Worm (Caenorhabditis elegans) whole organism, L4 larva: Measurements from ENCODE around the gene C32D5.12.

ENCODE experiments used
- F10B5.3 ChIP-seq: sonication (generic microtip); optimal IDR thresholded peaks from 2 replicates; lab custom pipeline; 2016; ENCODE audit warnings: mild to moderate bottlenecking, missing genetic modification characterization, missing compliant biosample characterization
- F26F4.8 ChIP-seq: fragments of 200-800 bp; sonication (Bioruptor generic); conservative IDR thresholded peaks from 2 replicates; pipeline ENCODE4 v1.3.6; 2022; ENCODE audit warnings: missing genetic modification characterization, missing compliant biosample characterization
- F37D6.2 ChIP-seq: sonication (generic microtip); optimal IDR thresholded peaks from 2 replicates; lab custom pipeline; 2016; ENCODE audit warnings: mild to moderate bottlenecking, missing genetic modification characterization, missing compliant biosample characterization
- T20F7.1 ChIP-seq: fragments of 200-800 bp; sonication (Bioruptor generic); optimal IDR thresholded peaks from 2 replicates; lab custom pipeline; 2018; ENCODE audit warnings: mild to moderate bottlenecking, missing genetic modification characterization, missing compliant biosample characterization
- Y48G9A.11 ChIP-seq: fragments of 200-800 bp; sonication (Bioruptor generic); IDR thresholded peaks from 2 replicates; pipeline ENCODE4 v1.3.6; 2022; ENCODE audit warnings: missing genetic modification reagents, missing genetic modification characterization, missing compliant biosample characterization
- Y5F2A.4 ChIP-seq: fragments of 200-800 bp; sonication (Bioruptor generic); optimal IDR thresholded peaks from 2 replicates; lab custom pipeline; 2018; ENCODE audit warnings: mild to moderate bottlenecking, missing genetic modification characterization, missing compliant biosample characterization
- ZK337.2 ChIP-seq: fragments of 200-800 bp; sonication (Bioruptor generic); IDR thresholded peaks from 2 replicates; pipeline ENCODE4 v1.3.6; 2022; ENCODE audit warnings: missing genetic modification reagents, missing genetic modification characterization, missing compliant biosample characterization
- ZK546.5 ChIP-seq, 2 experiments: sonication (generic microtip); optimal IDR thresholded peaks; 2 replicates each; lab custom pipeline; 2017; ENCODE audit warnings: missing biosample characterization in 2 of 2, missing genetic modification characterization in 2 of 2
- aha-1 ChIP-seq: fragments of 150-350 bp; peaks from one replicate; lab custom pipeline; 2014; ENCODE audit warnings: missing biosample characterization, missing genetic modification characterization
- attf-4 ChIP-seq: sonication (generic microtip); optimal IDR thresholded peaks from 3 replicates; lab custom pipeline; 2017; ENCODE audit warnings: missing biosample characterization, missing genetic modification characterization
- ceh-20 ChIP-seq: fragments of 200-800 bp; sonication (Bioruptor generic); IDR thresholded peaks from 2 replicates; pipeline ENCODE4 v1.3.6; 2022; ENCODE audit warnings: missing genetic modification reagents, missing genetic modification characterization, missing compliant biosample characterization
- ceh-32 ChIP-seq: sonication (generic microtip); optimal IDR thresholded peaks from 2 replicates; lab custom pipeline; 2016; ENCODE audit warnings: mild to moderate bottlenecking, missing genetic modification characterization, missing compliant biosample characterization; ENCODE audit not compliant: poor library complexity
- daf-16 ChIP-seq, 3 experiments: sonication (generic microtip); optimal IDR thresholded peaks; 2 replicates each; lab custom pipeline; 2016 to 2017; ENCODE audit warnings: missing genetic modification characterization in 3 of 3, missing genetic modification reagents in 3 of 3, mild to moderate bottlenecking in 2 of 3, missing compliant biosample characterization in 2 of 3, missing biosample characterization in 1 of 3, moderate library complexity in 1 of 3
- daf-19 ChIP-seq: fragments of 200-800 bp; sonication (Bioruptor generic); conservative IDR thresholded peaks from 2 replicates; pipeline ENCODE4 v1.3.6; 2022; ENCODE audit warnings: missing genetic modification characterization, missing compliant biosample characterization
- dmd-9 ChIP-seq: fragments of 200-800 bp; sonication (Bioruptor generic); IDR thresholded peaks from 2 replicates; pipeline ENCODE4 v1.3.6; 2022; ENCODE audit warnings: missing genetic modification reagents, missing genetic modification characterization, missing compliant biosample characterization
- dpl-1 ChIP-seq: fragments of 150-350 bp; optimal IDR thresholded peaks from 2 replicates; lab custom pipeline; 2014; ENCODE audit warnings: missing biosample characterization, missing genetic modification reagents, missing genetic modification characterization
- duxl-1 ChIP-seq: sonication (generic microtip); optimal IDR thresholded peaks from 2 replicates; lab custom pipeline; 2016; ENCODE audit warnings: mild to moderate bottlenecking, missing genetic modification characterization, moderate library complexity, missing compliant biosample characterization; ENCODE audit not compliant: poor library complexity
- dve-1 ChIP-seq: sonication (generic microtip); optimal IDR thresholded peaks from 2 replicates; lab custom pipeline; 2017; ENCODE audit warnings: antibody characterized with exemption, mild to moderate bottlenecking, missing genetic modification characterization, missing compliant biosample characterization; ENCODE audit not compliant: insufficient read depth
- egl-27 ChIP-seq: sonication (generic microtip); optimal IDR thresholded peaks from 3 replicates; lab custom pipeline; 2017; ENCODE audit warnings: missing biosample characterization, missing genetic modification reagents, missing genetic modification characterization
- fos-1 ChIP-seq: fragments of 150-350 bp; optimal IDR thresholded peaks from 2 replicates; lab custom pipeline; 2014; ENCODE audit warnings: missing biosample characterization, missing genetic modification characterization
- gei-8 ChIP-seq: fragments of 200-800 bp; sonication (Bioruptor generic); optimal IDR thresholded peaks from 2 replicates; lab custom pipeline; 2018; ENCODE audit warnings: mild to moderate bottlenecking, missing genetic modification characterization, missing compliant biosample characterization
- hlh-11 ChIP-seq: fragments of 200-800 bp; sonication (Bioruptor generic); optimal IDR thresholded peaks from 2 replicates; lab custom pipeline; 2018; ENCODE audit warnings: mild to moderate bottlenecking, missing genetic modification characterization, missing compliant biosample characterization
- hlh-30 ChIP-seq: sonication (generic microtip); optimal IDR thresholded peaks from 2 replicates; lab custom pipeline; 2017; ENCODE audit warnings: antibody characterized with exemption, mild to moderate bottlenecking, missing genetic modification characterization, missing compliant biosample characterization; ENCODE audit not compliant: insufficient read depth
- lin-1 ChIP-seq: fragments of 200-800 bp; sonication (Bioruptor generic); IDR thresholded peaks from 2 replicates; pipeline ENCODE4 v1.3.6; 2022; ENCODE audit warnings: missing genetic modification reagents, missing genetic modification characterization, missing compliant biosample characterization
- lin-38 ChIP-seq: fragments of 200-800 bp; sonication (Bioruptor generic); IDR thresholded peaks from 2 replicates; pipeline ENCODE4 v1.3.6; 2022; ENCODE audit warnings: missing genetic modification reagents, missing genetic modification characterization, missing compliant biosample characterization
- lin-39 ChIP-seq: fragments of 150-350 bp; optimal IDR thresholded peaks from 2 replicates; lab custom pipeline; 2014; ENCODE audit warnings: missing biosample characterization, missing genetic modification reagents, missing genetic modification characterization
- mep-1 ChIP-seq: fragments of 150-350 bp; sonication (generic microtip); optimal IDR thresholded peaks from 3 replicates; lab custom pipeline; 2014; ENCODE audit warnings: missing biosample characterization, missing genetic modification characterization
- mes-2 ChIP-seq: sonication (generic microtip); optimal IDR thresholded peaks from 2 replicates; lab custom pipeline; 2016; ENCODE audit warnings: missing genotype, mild to moderate bottlenecking, missing genetic modification characterization, missing compliant biosample characterization; ENCODE audit not compliant: poor library complexity, severe bottlenecking
- mxl-2 ChIP-seq: fragments of 200-800 bp; sonication (Bioruptor generic); conservative IDR thresholded peaks from 2 replicates; pipeline ENCODE4 v1.3.6; 2022; ENCODE audit warnings: missing genetic modification reagents, missing genetic modification characterization, missing compliant biosample characterization
- nhr-102 ChIP-seq: sonication (generic microtip); optimal IDR thresholded peaks from 2 replicates; lab custom pipeline; 2016; ENCODE audit warnings: mild to moderate bottlenecking, missing genetic modification characterization, moderate library complexity, missing compliant biosample characterization
- nhr-11 ChIP-seq: fragments of 150-350 bp; optimal IDR thresholded peaks from 2 replicates; lab custom pipeline; 2014; ENCODE audit warnings: missing biosample characterization, missing genetic modification characterization
- nhr-25 ChIP-seq: sonication (generic microtip); optimal IDR thresholded peaks from 2 replicates; lab custom pipeline; 2017; ENCODE audit warnings: missing genetic modification characterization, mild to moderate bottlenecking, missing compliant biosample characterization, antibody characterized with exemption, moderate library complexity, borderline replicate concordance; ENCODE audit not compliant: insufficient read depth
- nhr-41 ChIP-seq: fragments of 200-800 bp; sonication (Bioruptor generic); IDR thresholded peaks from 2 replicates; pipeline ENCODE4 v1.3.6; 2022; ENCODE audit warnings: missing genetic modification reagents, missing genetic modification characterization, missing compliant biosample characterization
- pha-4 ChIP-seq, 2 experiments: fragments of 150-350 bp in 1 of 2; fragments of 200-800 bp in 1 of 2; sonication (Bioruptor generic) in 1 of 2; IDR thresholded peaks in 1 of 2; optimal IDR thresholded peaks in 1 of 2; 2 replicates each; pipeline versions ENCODE4 v1.3.6 to Lab custom; 2014 to 2022; ENCODE audit warnings: missing genetic modification characterization in 2 of 2, missing genetic modification reagents in 2 of 2, missing biosample characterization in 1 of 2, missing compliant biosample characterization in 1 of 2
- php-3 ChIP-seq: fragments of 200-800 bp; sonication (Bioruptor generic); IDR thresholded peaks from 2 replicates; pipeline ENCODE4 v1.3.6; 2022; ENCODE audit warnings: missing genetic modification reagents, missing genetic modification characterization, missing compliant biosample characterization
- pqm-1 ChIP-seq: sonication (generic microtip); optimal IDR thresholded peaks from 2 replicates; lab custom pipeline; 2017; ENCODE audit warnings: missing biosample characterization, missing genetic modification characterization
- saeg-2 ChIP-seq: fragments of 200-800 bp; sonication (Bioruptor generic); IDR thresholded peaks from 2 replicates; pipeline ENCODE4 v1.3.6; 2022; ENCODE audit warnings: missing genetic modification reagents, missing genetic modification characterization, missing compliant biosample characterization
- sdz-12 ChIP-seq: fragments of 200-800 bp; sonication (Bioruptor generic); optimal IDR thresholded peaks from 2 replicates; lab custom pipeline; 2018; ENCODE audit warnings: mild to moderate bottlenecking, missing genetic modification characterization, missing compliant biosample characterization
- spr-1 ChIP-seq: sonication (generic microtip); optimal IDR thresholded peaks from 2 replicates; lab custom pipeline; 2016; ENCODE audit warnings: mild to moderate bottlenecking, missing genetic modification characterization, missing compliant biosample characterization
- spr-3 ChIP-seq: fragments of 200-800 bp; sonication (Bioruptor generic); optimal IDR thresholded peaks from 2 replicates; lab custom pipeline; 2018; ENCODE audit warnings: mild to moderate bottlenecking, missing genetic modification characterization, missing compliant biosample characterization
- tra-1 ChIP-seq: fragments of 200-800 bp; sonication (Bioruptor generic); IDR thresholded peaks from 2 replicates; pipeline ENCODE4 v1.3.6; 2022; ENCODE audit warnings: missing genetic modification reagents, missing genetic modification characterization, missing compliant biosample characterization
- unc-62 ChIP-seq, 3 experiments: fragments of 150-350 bp in 1 of 3; sonication (generic microtip); optimal IDR thresholded peaks in 2 of 3; peaks in 1 of 3; 1 replicate in 1 of 3; 2 replicates in 2 of 3; lab custom pipeline; 2014 to 2017; ENCODE audit warnings: missing biosample characterization in 3 of 3, missing genetic modification characterization in 3 of 3, missing genetic modification reagents in 3 of 3, missing genotype in 1 of 3
- zfp-3 ChIP-seq: fragments of 200-800 bp; sonication (Bioruptor generic); conservative IDR thresholded peaks from 2 replicates; pipeline ENCODE4 v1.3.6; 2022; ENCODE audit warnings: missing genetic modification reagents, missing genetic modification characterization, missing compliant biosample characterization
- zip-11 ChIP-seq: fragments of 200-800 bp; sonication (Bioruptor generic); IDR thresholded peaks from 2 replicates; pipeline ENCODE4 v1.3.6; 2022; ENCODE audit warnings: missing genetic modification characterization, missing compliant biosample characterization
- ztf-11 ChIP-seq: fragments of 150-350 bp; optimal IDR thresholded peaks from 2 replicates; lab custom pipeline; 2014; ENCODE audit warnings: missing biosample characterization, missing genetic modification characterization
- ztf-7 ChIP-seq: fragments of 150-350 bp; optimal IDR thresholded peaks from 2 replicates; lab custom pipeline; 2014; ENCODE audit warnings: missing biosample characterization, missing genetic modification characterization

Gene C32D5.12

DNA sequence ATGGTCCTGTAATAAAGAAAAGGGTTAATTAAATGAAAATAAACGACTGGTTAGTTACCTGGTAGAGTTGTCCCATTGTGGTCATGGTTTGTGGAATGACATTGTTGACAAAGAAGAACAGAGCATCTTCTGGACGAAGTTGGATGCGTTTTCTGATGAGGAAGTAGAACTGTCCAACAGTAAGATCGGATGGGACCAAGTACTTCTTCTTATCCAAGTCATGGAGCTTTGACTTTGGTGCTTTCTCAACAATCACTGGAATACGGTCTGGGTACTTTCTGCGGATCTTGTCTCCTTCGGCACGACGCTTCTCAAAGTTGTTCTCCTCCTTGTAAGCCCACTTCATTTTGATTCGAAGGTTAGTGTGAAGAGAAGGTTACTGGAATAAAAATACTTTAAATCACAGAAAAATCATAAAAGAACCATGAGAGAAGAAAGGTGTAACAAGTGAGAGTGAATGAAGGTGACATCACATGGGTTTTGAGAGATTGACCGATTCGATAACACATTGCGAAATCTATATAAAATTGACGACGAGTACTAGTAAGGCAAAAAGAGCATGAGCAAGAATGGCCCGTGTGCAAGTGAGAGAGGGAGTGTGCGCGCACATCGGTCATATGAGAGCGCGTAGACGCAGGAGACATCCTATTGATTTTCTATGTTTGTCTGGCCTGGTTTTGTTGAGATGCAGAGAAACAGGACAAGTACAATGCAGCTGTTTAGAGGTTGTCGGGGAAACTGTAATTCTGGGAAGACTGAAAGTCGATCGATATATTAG is 11.3 kb downstream of the C32D5.12 start, which contains the start of gene lgg-1 (continued):
- TF ChIP-seq lin-1 (GFP tag; lab: Robert Waterston, UW) (0 out of 2 replicates have a peak, but pooled peaks have one; percentile 8), ceh-32 (tag; lab: Kevin White, UChicago) (no peak), zfp-3 (GFP tag; lab: Robert Waterston, UW) (peak; percentile 89), mes-2 (peak; percentile 41), nhr-41 (no peak), ZK337.2 (GFP tag; lab: Robert Waterston, UW) (no peak), duxl-1 (peak; percentile 5), dve-1 (tag; lab: Kevin White, UChicago) (peak; percentile 45), aha-1 (tag; lab: Kevin White, UChicago) (peak; percentile 96), fos-1 (tag; lab: Kevin White, UChicago) (no peak), dmd-9 (GFP tag; lab: Robert Waterston, UW) (no peak), Y48G9A.11 (GFP tag; lab: Robert Waterston, UW) (no peak), nhr-102 (tag; lab: Kevin White, UChicago) (peak; percentile 12), gei-8 (GFP tag; lab: Kevin White, UChicago) (peak; percentile 34), nhr-25 (tag; lab: Kevin White, UChicago) (no peak), pqm-1 (tag; lab: Kevin White, UChicago) (no peak), saeg-2 (GFP tag; lab: Robert Waterston, UW) (0 out of 2 replicates have a peak, but pooled peaks have one; percentile 19), F10B5.3 (tag; lab: Kevin White, UChicago) (no peak), unc-62 (GFP tag; optimal IDR thresholded peaks at IDR 0.05 in 1 of 2; lab: Kevin White, UChicago) (peak in 1 of 2 experiments; percentile 51), unc-62 (tag; optimal IDR thresholded peaks at IDR 0.05; lab: Kevin White, UChicago) (no peak), ztf-11 (tag; lab: Kevin White, UChicago) (no peak), ztf-7 (tag; lab: Kevin White, UChicago) (no peak), attf-4 (no peak), hlh-30 (tag; lab: Kevin White, UChicago) (peak; percentile 84), mxl-2 (GFP tag; lab: Robert Waterston, UW) (no peak), spr-3 (GFP tag; lab: Kevin White, UChicago) (peak; percentile 17), lin-39 (tag; lab: Kevin White, UChicago) (no peak), lin-38 (GFP tag; lab: Robert Waterston, UW) (peak; percentile 39), sdz-12 (GFP tag; lab: Kevin White, UChicago) (peak; percentile 77), daf-16 (GFP tag; optimal IDR thresholded peaks at IDR 0.05; lab: Kevin White, UChicago) (no peak), daf-16 (tag; optimal IDR thresholded peaks at IDR 0.05; lab: Kevin White, UChicago) (peak; percentile 44), zip-11 (GFP tag; lab: Robert Waterston, UW) (no peak), daf-19 (GFP tag; lab: Robert Waterston, UW) (peak; percentile 65; the same call in 1 of the 2 replicates), tra-1 (GFP tag; lab: Robert Waterston, UW) (no peak; the same call in 1 of the 2 replicates), dpl-1 (peak; percentile 23), spr-1 (tag; lab: Kevin White, UChicago) (peak; percentile 39), nhr-11 (tag; lab: Kevin White, UChicago) (peak; percentile 55), mep-1 (tag; lab: Kevin White, UChicago) (peak; percentile 50), T20F7.1 (GFP tag; lab: Kevin White, UChicago) (no peak), F37D6.2 (tag; lab: Kevin White, UChicago) (peak; percentile 36), egl-27 (tag; lab: Kevin White, UChicago) (no peak), Y5F2A.4 (GFP tag; lab: Kevin White, UChicago) (no peak), ZK546.5 (tag; optimal IDR thresholded peaks at IDR 0.05; lab: Kevin White, UChicago) (peak in 1 of 2 experiments; percentile 54), ceh-20 (peak; percentile 60; the same call in 1 of the 2 replicates), pha-4 (GFP tag; IDR thresholded peaks at IDR 0.05; lab: Robert Waterston, UW) (peak; percentile 67; the same call in 1 of the 2 replicates), pha-4 (tag; optimal IDR thresholded peaks at IDR 0.05; lab: Kevin White, UChicago) (no peak), php-3 (GFP tag; lab: Robert Waterston, UW) (no peak; the same call in 1 of the 2 replicates), F26F4.8 (GFP tag; lab: Robert Waterston, UW) (no peak), hlh-11 (tag; lab: Kevin White, UChicago) (peak; percentile 71)
